Fruit fly (Drosophila melanogaster): ENCODE data around the gene Trmt112.

DNA sequence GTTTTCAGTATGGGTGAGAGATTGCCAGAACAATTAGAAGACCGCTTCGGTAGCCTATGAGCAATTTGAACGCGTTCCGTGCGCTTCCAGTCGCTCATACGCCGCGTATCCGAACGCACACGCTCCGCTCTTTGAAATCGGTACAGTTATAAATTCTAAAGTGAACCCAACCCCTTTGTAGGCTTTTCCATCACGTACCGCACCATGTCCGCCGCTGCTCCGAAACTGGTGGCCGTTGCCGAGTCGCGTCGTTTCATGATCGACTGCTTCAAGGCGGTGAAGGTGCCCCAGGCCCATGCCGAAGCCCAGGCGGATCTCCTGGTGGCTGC, 11.2 kb downstream of the Trmt112 start:
- TF ChIP-seq ems (GFP tag; optimal IDR thresholded peaks at IDR 0.05) (no peak), grn (GFP tag; optimal IDR thresholded peaks at IDR 0.05) (no peak), CG3163 (GFP tag; optimal IDR thresholded peaks at IDR 0.05) (no peak), sug (tag; optimal IDR thresholded peaks at IDR 0.05) (no peak), mirr (GFP tag; optimal IDR thresholded peaks at IDR 0.05) (no peak), CG5245 (GFP tag; optimal IDR thresholded peaks at IDR 0.05) (no peak), CG9215 (GFP tag; IDR thresholded peaks at IDR 0.05) (no peak), CG12659 (GFP tag; optimal IDR thresholded peaks at IDR 0.05) (no peak)
